Worm (Caenorhabditis elegans) whole organism, early embryonic: ENCODE data around the gene F11C1.1.

Experiments
- B0310.2 ChIP-seq: sonication (generic microtip); optimal IDR thresholded peaks from 2 replicates; lab custom pipeline; 2016; ENCODE audit warnings: mild to moderate bottlenecking, missing genetic modification characterization, missing compliant biosample characterization
- F13C5.2 ChIP-seq: sonication (generic microtip); optimal IDR thresholded peaks from 2 replicates; lab custom pipeline; 2017; ENCODE audit warnings: mild to moderate bottlenecking, missing genetic modification characterization, inconsistent platforms, missing compliant biosample characterization
- aly-1 ChIP-seq: sonication (generic microtip); optimal IDR thresholded peaks from 2 replicates; lab custom pipeline; 2016; ENCODE audit warnings: missing genetic modification characterization, missing compliant biosample characterization
- ama-1 ChIP-seq: fragments of 150-350 bp; optimal IDR thresholded peaks from 2 replicates; lab custom pipeline; 2014
- ceh-13 ChIP-seq: fragments of 200-800 bp; sonication (Bioruptor generic); optimal IDR thresholded peaks from 2 replicates; lab custom pipeline; 2018; ENCODE audit warnings: mild to moderate bottlenecking, missing genetic modification characterization, missing compliant biosample characterization
- ceh-36 ChIP-seq: sonication (generic microtip); optimal IDR thresholded peaks from 2 replicates; lab custom pipeline; 2016; ENCODE audit warnings: missing genetic modification characterization, inconsistent platforms, missing compliant biosample characterization
- ets-7 ChIP-seq: sonication (generic microtip); optimal IDR thresholded peaks from 2 replicates; lab custom pipeline; 2016; ENCODE audit warnings: missing genotype, missing genetic modification characterization, missing compliant biosample characterization
- flt-1 ChIP-seq: fragments of 200-800 bp; sonication (Bioruptor generic); IDR thresholded peaks from 2 replicates; pipeline ENCODE4 v1.3.6; 2022; ENCODE audit warnings: missing genetic modification characterization, missing compliant biosample characterization
- hmbx-1 ChIP-seq: sonication (generic microtip); optimal IDR thresholded peaks from 2 replicates; lab custom pipeline; 2016; ENCODE audit warnings: mild to moderate bottlenecking, missing genetic modification characterization, missing compliant biosample characterization
- hmg-4 ChIP-seq: fragments of 200-800 bp; sonication (Bioruptor generic); optimal IDR thresholded peaks from 2 replicates; lab custom pipeline; 2018; ENCODE audit warnings: mild to moderate bottlenecking, missing genetic modification characterization, missing compliant biosample characterization
- hnd-1 ChIP-seq: sonication (generic microtip); optimal IDR thresholded peaks from 2 replicates; lab custom pipeline; 2016; ENCODE audit warnings: missing genetic modification characterization, missing compliant biosample characterization
- pes-1 ChIP-seq: fragments of 200-800 bp; sonication (Bioruptor generic); IDR thresholded peaks from 2 replicates; pipeline ENCODE4 v1.3.6; 2022; ENCODE audit warnings: missing genetic modification reagents, missing genetic modification characterization, missing compliant biosample characterization
- scrt-1 ChIP-seq: fragments of 200-800 bp; sonication (Bioruptor generic); IDR thresholded peaks from 2 replicates; pipeline ENCODE4 v1.3.6; 2022; ENCODE audit warnings: missing genetic modification characterization, missing compliant biosample characterization
- sea-1 ChIP-seq: fragments of 200-800 bp; sonication (Bioruptor generic); conservative IDR thresholded peaks from 2 replicates; pipeline ENCODE4 v1.3.6; 2022; ENCODE audit warnings: missing genetic modification characterization, missing compliant biosample characterization
- tbx-11 ChIP-seq: fragments of 200-800 bp; sonication (Bioruptor generic); IDR thresholded peaks from 2 replicates; pipeline ENCODE4 v1.3.6; 2022; ENCODE audit warnings: missing genetic modification characterization, missing compliant biosample characterization
- tbx-37 ChIP-seq: fragments of 200-800 bp; sonication (Bioruptor generic); conservative IDR thresholded peaks from 2 replicates; pipeline ENCODE4 v1.3.6; 2022; ENCODE audit warnings: missing genetic modification reagents, missing genetic modification characterization, missing compliant biosample characterization
- tra-4 ChIP-seq: sonication (generic microtip); optimal IDR thresholded peaks from 2 replicates; lab custom pipeline; 2017; ENCODE audit warnings: missing genetic modification characterization, missing compliant biosample characterization

The F11C1.1 gene

DNA sequence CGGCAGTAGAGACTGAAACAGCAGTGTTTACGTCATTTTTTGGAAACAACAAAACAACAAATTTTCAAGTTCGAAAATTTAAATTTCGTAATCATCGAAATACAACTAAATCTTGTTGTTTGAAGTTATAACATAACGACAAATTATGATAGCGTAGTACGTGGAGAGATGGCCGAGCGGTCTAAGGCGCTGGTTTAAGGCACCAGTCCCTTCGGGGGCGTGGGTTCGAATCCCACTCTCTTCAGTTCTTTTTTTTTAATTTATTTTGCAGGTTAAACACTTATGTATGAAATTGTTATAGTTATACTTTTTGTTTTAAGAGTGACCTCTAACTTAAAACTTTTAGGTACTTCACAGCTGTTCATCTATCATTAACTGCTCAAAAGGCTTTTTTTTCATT lies 48.1 kb downstream of the F11C1.1 start:
- TF ChIP-seq hmbx-1 (tag; lab: Kevin White, UChicago), result no peak
- no peak for TF ChIP-seq ceh-13
- TF ChIP-seq hmg-4 (GFP tag; lab: Kevin White, UChicago), result no peak
- no peak for TF ChIP-seq F13C5.2 (tag; lab: Kevin White, UChicago)
- TF ChIP-seq ceh-36, result no peak
- no peak for TF ChIP-seq tbx-37 (GFP tag; lab: Robert Waterston, UW)
- no peak for TF ChIP-seq tra-4 (tag; lab: Kevin White, UChicago)
- no peak for TF ChIP-seq flt-1 (GFP tag; lab: Robert Waterston, UW)
- no peak for TF ChIP-seq scrt-1 (GFP tag; lab: Robert Waterston, UW)
- no peak for TF ChIP-seq pes-1
- TF ChIP-seq B0310.2 (tag; lab: Kevin White, UChicago), result no peak
- no peak for TF ChIP-seq ets-7 (tag; lab: Kevin White, UChicago)
- no peak for TF ChIP-seq tbx-11 (GFP tag; lab: Robert Waterston, UW)

DNA sequence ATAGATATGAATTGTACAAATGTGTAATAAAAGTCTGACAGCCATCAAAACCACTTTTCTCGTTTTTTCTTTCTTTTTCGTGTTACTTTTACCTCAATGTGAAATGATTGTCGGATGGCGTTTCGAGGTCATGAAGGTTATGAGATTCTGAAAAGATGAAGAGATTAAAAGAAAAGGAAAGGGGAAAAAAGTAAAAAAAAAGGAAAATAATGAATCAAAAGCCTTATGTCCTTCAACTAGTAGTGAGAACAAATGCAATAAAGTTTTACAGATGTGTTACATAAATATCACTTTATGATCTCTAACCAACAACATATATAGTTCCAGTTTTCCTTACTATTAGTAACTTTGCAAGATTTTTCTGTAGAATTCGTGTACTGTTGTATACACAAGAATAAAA lies 49.6 kb downstream of the F11C1.1 start, which contains the start of gene gmap-3:
TSS of gene gmap-3 (minus strand) at position 148 of the 400 bp plus-strand sequence.
- no peak for TF ChIP-seq sea-1 (GFP tag; lab: Robert Waterston, UW)
- TF ChIP-seq tbx-37 (GFP tag; lab: Robert Waterston, UW), result no peak
- no peak for TF ChIP-seq hnd-1 (tag; lab: Kevin White, UChicago)
- TF ChIP-seq ets-7 (tag; lab: Kevin White, UChicago), result no peak
- TF ChIP-seq flt-1 (GFP tag; lab: Robert Waterston, UW), result no peak
- TF ChIP-seq aly-1, result no peak
- no peak for TF ChIP-seq hmg-4 (GFP tag; lab: Kevin White, UChicago)
- TF ChIP-seq F13C5.2 (tag; lab: Kevin White, UChicago), result no peak
- no peak for TF ChIP-seq ceh-13
- no peak for TF ChIP-seq ceh-36
- TF ChIP-seq B0310.2 (tag; lab: Kevin White, UChicago), result no peak
- no peak for TF ChIP-seq pes-1
- TF ChIP-seq scrt-1 (GFP tag; lab: Robert Waterston, UW), result no peak
- TF ChIP-seq ama-1 (lab: Kevin White, UChicago), result no peak
- TF ChIP-seq tra-4 (tag; lab: Kevin White, UChicago), result no peak
- no peak for TF ChIP-seq tbx-11 (GFP tag; lab: Robert Waterston, UW)
- TF ChIP-seq hmbx-1 (tag; lab: Kevin White, UChicago), result no peak

ce11 chrX:12937521-12937920 lies 52.9 kb downstream of the F11C1.1 start:
- no peak for TF ChIP-seq ets-7 (tag; lab: Kevin White, UChicago)
- TF ChIP-seq tra-4 (tag; lab: Kevin White, UChicago), result no peak
- no peak for TF ChIP-seq ceh-13
